Fruit fly (Drosophila melanogaster) whole organism, embryonic: ENCODE data around the gene MESR3.

Experiments used
- ATbp ChIP-seq: fragments of 200-800 bp; sonication (Bioruptor generic); optimal IDR thresholded peaks from 2 replicates; lab custom pipeline; 2017; ENCODE audit warnings: missing biosample characterization, mild to moderate bottlenecking, missing genetic modification characterization, missing genetic modification reagents
- Atf-2 ChIP-seq: fragments of 200-800 bp; sonication (Bioruptor generic); optimal IDR thresholded peaks from 2 replicates; lab custom pipeline; 2016; ENCODE audit warnings: missing biosample characterization, missing genetic modification characterization
- B-H1 ChIP-seq: fragments of 200-800 bp; sonication (Bioruptor generic); IDR thresholded peaks from 3 replicates; pipeline ENCODE4 v1.3.6; 2022; ENCODE audit warnings: missing biosample characterization, missing genetic modification characterization
- CG10209 ChIP-seq: fragments of 200-800 bp; sonication (Bioruptor generic); optimal IDR thresholded peaks from 3 replicates; lab custom pipeline; 2017; ENCODE audit warnings: missing biosample characterization, mild to moderate bottlenecking, missing genetic modification characterization, missing genetic modification reagents
- CG10431 ChIP-seq: fragments of 200-800 bp; sonication (Bioruptor generic); optimal IDR thresholded peaks from 3 replicates; lab custom pipeline; 2018; ENCODE audit warnings: missing biosample characterization, mild to moderate bottlenecking, missing genetic modification characterization
- CG10543 ChIP-seq: fragments of 200-800 bp; sonication (Bioruptor generic); optimal IDR thresholded peaks from 3 replicates; lab custom pipeline; 2017; ENCODE audit warnings: missing biosample characterization, mild to moderate bottlenecking, missing genetic modification characterization, moderate library complexity
- CG10979 ChIP-seq: fragments of 200-800 bp; sonication (Bioruptor generic); optimal IDR thresholded peaks from 2 replicates; lab custom pipeline; 2018; ENCODE audit warnings: missing biosample characterization, mild to moderate bottlenecking, missing genetic modification characterization, moderate library complexity
- CG12659 ChIP-seq: fragments of 200-800 bp; sonication (Bioruptor generic); optimal IDR thresholded peaks from 3 replicates; lab custom pipeline; 2017; ENCODE audit warnings: mild to moderate bottlenecking, missing biosample characterization, missing genetic modification reagents, missing genetic modification characterization
- CG13624 ChIP-seq: fragments of 200-800 bp; sonication (Bioruptor generic); optimal IDR thresholded peaks from 2 replicates; lab custom pipeline; 2016; ENCODE audit warnings: missing biosample characterization, missing genetic modification characterization
- CG18011 ChIP-seq: fragments of 200-800 bp; sonication (Bioruptor generic); optimal IDR thresholded peaks from 2 replicates; lab custom pipeline; 2017; ENCODE audit warnings: missing biosample characterization, missing genetic modification characterization, mild to moderate bottlenecking, moderate library complexity, missing genotype
- CG2889 ChIP-seq: fragments of 200-800 bp; sonication (Bioruptor generic); IDR thresholded peaks from 3 replicates; pipeline ENCODE4 v1.3.6; 2022; ENCODE audit warnings: missing biosample characterization, missing genetic modification characterization
- CG3281 ChIP-seq: fragments of 200-800 bp; sonication (Bioruptor generic); optimal IDR thresholded peaks from 3 replicates; lab custom pipeline; 2017; ENCODE audit warnings: missing biosample characterization, mild to moderate bottlenecking, missing genetic modification characterization
- CG34422 ChIP-seq: fragments of 200-800 bp; sonication (Bioruptor generic); IDR thresholded peaks from 3 replicates; pipeline ENCODE4 v1.3.6; 2022; ENCODE audit warnings: missing biosample characterization, missing genetic modification characterization
- CG3995 ChIP-seq: fragments of 200-800 bp; sonication (Bioruptor generic); optimal IDR thresholded peaks from 3 replicates; lab custom pipeline; 2016; ENCODE audit warnings: missing biosample characterization, missing genetic modification characterization
- CG4730 ChIP-seq: fragments of 200-800 bp; sonication (Bioruptor generic); IDR thresholded peaks from 2 replicates; pipeline ENCODE4 v1.3.6; 2022; ENCODE audit warnings: missing biosample characterization, missing genetic modification characterization
- CG4854 ChIP-seq: fragments of 200-800 bp; sonication (Bioruptor generic); optimal IDR thresholded peaks from 2 replicates; lab custom pipeline; 2016; ENCODE audit warnings: missing biosample characterization, missing genetic modification characterization, inconsistent platforms
- CG6791 ChIP-seq: fragments of 200-800 bp; sonication (Bioruptor generic); IDR thresholded peaks from 3 replicates; pipeline ENCODE4 v1.3.6; 2022; ENCODE audit warnings: missing biosample characterization, missing genetic modification characterization; ENCODE audit not compliant: partially characterized antibody
- CG7271 ChIP-seq: fragments of 200-800 bp; sonication (Bioruptor generic); optimal IDR thresholded peaks from 2 replicates; lab custom pipeline; 2018; ENCODE audit warnings: missing biosample characterization, mild to moderate bottlenecking, missing genetic modification characterization, moderate library complexity
- CG7357 ChIP-seq: fragments of 200-800 bp; sonication (Bioruptor generic); IDR thresholded peaks from 3 replicates; pipeline ENCODE4 v1.3.6; 2022; ENCODE audit warnings: missing biosample characterization, missing genetic modification characterization
- CG8478 ChIP-seq: fragments of >200 bp; optimal IDR thresholded peaks from 2 replicates; lab custom pipeline; 2018
- CG8944 ChIP-seq: fragments of 200-800 bp; sonication (Bioruptor generic); optimal IDR thresholded peaks from 3 replicates; lab custom pipeline; 2016; ENCODE audit warnings: missing biosample characterization, missing genetic modification characterization
- CG9797 ChIP-seq: fragments of 200-800 bp; sonication (Bioruptor generic); optimal IDR thresholded peaks from 3 replicates; lab custom pipeline; 2018; ENCODE audit warnings: missing biosample characterization, mild to moderate bottlenecking, missing genetic modification characterization
- CG9932 ChIP-seq: fragments of 200-800 bp; sonication (Bioruptor generic); IDR thresholded peaks from 2 replicates; pipeline ENCODE4 v1.3.6; 2022; ENCODE audit warnings: missing biosample characterization, missing genetic modification characterization
- CrebB ChIP-seq: fragments of 200-800 bp; sonication (Bioruptor generic); optimal IDR thresholded peaks from 3 replicates; lab custom pipeline; 2018; ENCODE audit warnings: missing biosample characterization, mild to moderate bottlenecking, missing genetic modification characterization
- Eip74EF ChIP-seq, 2 experiments: fragments of 200-800 bp in 1 of 2; fragments of >200 bp in 1 of 2; sonication (Bioruptor generic) in 1 of 2; optimal IDR thresholded peaks; 2 replicates each; lab custom pipeline; 2017 to 2019; ENCODE audit warnings: missing biosample characterization in 2 of 2, missing genetic modification characterization in 2 of 2, mild to moderate bottlenecking in 1 of 2, moderate library complexity in 1 of 2
- GATAe ChIP-seq: fragments of 200-800 bp; sonication (Bioruptor generic); conservative IDR thresholded peaks from 2 replicates; pipeline ENCODE4 v1.3.6; 2022; ENCODE audit warnings: missing biosample characterization, missing genetic modification characterization
- Hr51 ChIP-seq, 2 experiments: fragments of 200-800 bp; sonication (Bioruptor generic); optimal IDR thresholded peaks; 2 replicates in 1 of 2; 3 replicates in 1 of 2; lab custom pipeline; 2016 to 2018; ENCODE audit warnings: missing biosample characterization in 2 of 2, missing genetic modification characterization in 2 of 2, mild to moderate bottlenecking in 1 of 2, moderate library complexity in 1 of 2
- Lim3 ChIP-seq: fragments of 200-800 bp; sonication (Bioruptor generic); IDR thresholded peaks from 2 replicates; pipeline ENCODE4 v1.3.6; 2022; ENCODE audit warnings: missing biosample characterization, missing genetic modification characterization
- MESR4 ChIP-seq: fragments of 200-800 bp; sonication (Bioruptor generic); optimal IDR thresholded peaks from 2 replicates; lab custom pipeline; 2018; ENCODE audit warnings: missing biosample characterization, mild to moderate bottlenecking, missing genetic modification characterization, moderate library complexity
- Mad ChIP-seq: fragments of 200-800 bp; sonication (Bioruptor generic); optimal IDR thresholded peaks from 2 replicates; lab custom pipeline; 2016; ENCODE audit warnings: missing biosample characterization, missing genetic modification characterization
- Mrtf ChIP-seq: fragments of 200-800 bp; sonication (Bioruptor generic); IDR thresholded peaks from 3 replicates; pipeline ENCODE4 v1.3.6; 2022; ENCODE audit warnings: missing biosample characterization, missing genetic modification characterization
- PHDP ChIP-seq: fragments of 200-800 bp; sonication (Bioruptor generic); optimal IDR thresholded peaks from 3 replicates; lab custom pipeline; 2018; ENCODE audit warnings: missing biosample characterization, mild to moderate bottlenecking, missing genetic modification characterization, moderate library complexity
- Rfx ChIP-seq: fragments of 200-800 bp; sonication (Bioruptor generic); IDR thresholded peaks from 2 replicates; pipeline ENCODE4 v1.3.6; 2022; ENCODE audit warnings: missing biosample characterization, missing genetic modification characterization
- ara ChIP-seq: fragments of 200-800 bp; sonication (Bioruptor generic); IDR thresholded peaks from 2 replicates; pipeline ENCODE4 v1.3.6; 2022; ENCODE audit warnings: missing biosample characterization, missing genetic modification characterization
- cas ChIP-seq: fragments of 200-800 bp; sonication (Bioruptor generic); IDR thresholded peaks from 2 replicates; pipeline ENCODE4 v1.3.6; 2022; ENCODE audit warnings: missing biosample characterization, missing genetic modification characterization
- cato ChIP-seq: fragments of 200-800 bp; sonication (Bioruptor generic); optimal IDR thresholded peaks from 2 replicates; lab custom pipeline; 2016; ENCODE audit warnings: missing biosample characterization, missing genetic modification characterization, borderline replicate concordance
- crp ChIP-seq, 2 experiments: fragments of 200-800 bp; sonication (Bioruptor generic); optimal IDR thresholded peaks; 2 replicates in 1 of 2; 3 replicates in 1 of 2; lab custom pipeline; 2017; ENCODE audit warnings: missing biosample characterization in 2 of 2, missing genetic modification characterization in 2 of 2, mild to moderate bottlenecking in 1 of 2, moderate library complexity in 1 of 2
- ems ChIP-seq: fragments of 200-800 bp; sonication (Bioruptor generic); optimal IDR thresholded peaks from 3 replicates; lab custom pipeline; 2016; ENCODE audit warnings: missing biosample characterization, missing genetic modification characterization
- gfzf ChIP-seq: fragments of 200-800 bp; sonication (Bioruptor generic); optimal IDR thresholded peaks from 2 replicates; lab custom pipeline; 2016; ENCODE audit warnings: missing biosample characterization, mild to moderate bottlenecking, missing genetic modification characterization, moderate library complexity
- lab ChIP-seq: fragments of 200-800 bp; sonication (Bioruptor generic); optimal IDR thresholded peaks from 3 replicates; lab custom pipeline; 2017; ENCODE audit warnings: missing biosample characterization, missing genetic modification characterization, mild to moderate bottlenecking, moderate library complexity, missing genetic modification reagents
- nerfin-1 ChIP-seq: fragments of 200-800 bp; sonication (Bioruptor generic); optimal IDR thresholded peaks from 3 replicates; lab custom pipeline; 2019; ENCODE audit warnings: missing biosample characterization, mild to moderate bottlenecking, missing genetic modification characterization, moderate library complexity
- pho ChIP-seq: fragments of 200-800 bp; sonication (Bioruptor generic); optimal IDR thresholded peaks from 2 replicates; lab custom pipeline; 2016; ENCODE audit warnings: missing biosample characterization, missing genetic modification characterization
- sens-2 ChIP-seq: fragments of 200-800 bp; sonication (Bioruptor generic); IDR thresholded peaks from 2 replicates; pipeline ENCODE4 v1.3.6; 2022; ENCODE audit warnings: missing biosample characterization, missing genetic modification characterization
- slbo ChIP-seq: fragments of 200-800 bp; sonication (Bioruptor generic); IDR thresholded peaks from 2 replicates; pipeline ENCODE4 v1.3.6; 2022; ENCODE audit warnings: missing biosample characterization, missing genetic modification characterization
- so ChIP-seq: fragments of 200-800 bp; sonication (Bioruptor generic); IDR thresholded peaks from 3 replicates; pipeline ENCODE4 v1.3.6; 2022; ENCODE audit warnings: missing biosample characterization, missing genetic modification characterization
- trh ChIP-seq: fragments of 200-800 bp; sonication (Bioruptor generic); optimal IDR thresholded peaks from 2 replicates; lab custom pipeline; 2016; ENCODE audit warnings: missing biosample characterization, missing genetic modification characterization
- twi ChIP-seq: fragments of 200-800 bp; optimal IDR thresholded peaks from 2 replicates; lab custom pipeline; 2019; ENCODE audit warnings: missing biosample characterization, mild to moderate bottlenecking, missing genetic modification characterization, moderate library complexity
- vnd ChIP-seq: fragments of 200-800 bp; sonication (Bioruptor generic); IDR thresholded peaks from 3 replicates; pipeline ENCODE4 v1.3.6; 2022; ENCODE audit warnings: missing biosample characterization, missing genetic modification characterization; ENCODE audit not compliant: partially characterized antibody
- z ChIP-seq: fragments of 200-800 bp; sonication (Bioruptor generic); IDR thresholded peaks from 3 replicates; pipeline ENCODE4 v1.3.6; 2022; ENCODE audit warnings: missing biosample characterization, missing genetic modification characterization

Gene MESR3

dm6 chr2L:18708239-18708891 is 91.3 kb downstream of the MESR3 start, which contains the start of the genes Faf2 and Grip71 (continued):
- TF ChIP-seq CG34422 (GFP tag; lab: Robert Waterston, UW), result peak; percentile 97
- TF ChIP-seq vnd (GFP tag; lab: Robert Waterston, UW), result no peak
- peak; percentile 90 for TF ChIP-seq CG10209 (GFP tag; lab: Kevin White, UChicago)
- peak; percentile 94 for TF ChIP-seq ara (GFP tag; lab: Robert Waterston, UW)
- peak; percentile 75 for TF ChIP-seq CG13624 (GFP tag; lab: Kevin White, UChicago)
- TF ChIP-seq nerfin-1 (tag; lab: Kevin White, UChicago), result peak; percentile 82
- peak; percentile 80 for TF ChIP-seq CG8478 (lab: Kevin White, UChicago)
- TF ChIP-seq CG4854 (GFP tag; lab: Kevin White, UChicago), result peak; percentile 85
- peak; percentile 94 for TF ChIP-seq B-H1 (GFP tag; lab: Robert Waterston, UW)
- TF ChIP-seq slbo (GFP tag; lab: Robert Waterston, UW), result peak; percentile 98
- peak; percentile 76 for TF ChIP-seq ATbp (GFP tag; lab: Kevin White, UChicago)
- TF ChIP-seq crp (GFP tag; optimal IDR thresholded peaks at IDR 0.05; lab: Kevin White, UChicago), result peak in 1 of 2 experiments; percentile 72
- TF ChIP-seq z (GFP tag; lab: Robert Waterston, UW), result peak; percentile 69; the same call in 1 of the 3 replicates
- peak; percentile 86 for TF ChIP-seq gfzf (GFP tag; lab: Kevin White, UChicago)
- TF ChIP-seq CG12659 (GFP tag; lab: Kevin White, UChicago), result peak; percentile 95
- TF ChIP-seq CG10431 (GFP tag; lab: Kevin White, UChicago), result peak; percentile 27
- TF ChIP-seq CG9932, result peak; percentile 96
- TF ChIP-seq Rfx (GFP tag; lab: Robert Waterston, UW), result peak; percentile 97
- peak; percentile 74 for TF ChIP-seq cato (GFP tag; lab: Kevin White, UChicago)
- TF ChIP-seq CG8944 (GFP tag; lab: Kevin White, UChicago), result peak; percentile 87
- peak; percentile 94 for TF ChIP-seq CG4730
- TF ChIP-seq so (GFP tag; lab: Robert Waterston, UW), result peak; percentile 88
- peak; percentile 79 to 86 for TF ChIP-seq Hr51 (GFP tag; optimal IDR thresholded peaks at IDR 0.05; lab: Kevin White, UChicago)
- TF ChIP-seq CrebB (tag; lab: Kevin White, UChicago), result peak; percentile 63
- TF ChIP-seq GATAe (GFP tag; lab: Robert Waterston, UW), result peak; percentile 43
- peak; percentile 79; the same call in 1 of the 2 replicates for TF ChIP-seq cas (GFP tag; lab: Robert Waterston, UW)
- peak; percentile 80 for TF ChIP-seq Atf-2 (GFP tag; lab: Kevin White, UChicago)
- TF ChIP-seq Eip74EF (GFP tag; optimal IDR thresholded peaks at IDR 0.05; lab: Kevin White, UChicago), result peak; percentile 48 to 86
- no peak for TF ChIP-seq CG6791 (GFP tag; lab: Robert Waterston, UW)
- TF ChIP-seq MESR4 (GFP tag; lab: Kevin White, UChicago), result peak; percentile 96
- peak; percentile 85 for TF ChIP-seq lab (GFP tag; lab: Kevin White, UChicago)
- peak; percentile 98 for TF ChIP-seq CG9797 (GFP tag; lab: Kevin White, UChicago)
- TF ChIP-seq Mrtf, result peak; percentile 93
- peak; percentile 91 for TF ChIP-seq pho
- peak; percentile 86 for TF ChIP-seq sens-2
- peak; percentile 91 for TF ChIP-seq CG2889 (GFP tag; lab: Robert Waterston, UW)
- TF ChIP-seq Mad (GFP tag; lab: Kevin White, UChicago), result peak; percentile 91
- TF ChIP-seq Lim3 (GFP tag; lab: Robert Waterston, UW), result peak; percentile 76
- peak; percentile 80 for TF ChIP-seq CG10979 (tag; lab: Kevin White, UChicago)
- TF ChIP-seq CG3281, result peak; percentile 75
- TF ChIP-seq CG10543 (GFP tag; lab: Kevin White, UChicago), result peak; percentile 84
- peak; percentile 62 for TF ChIP-seq CG3995 (GFP tag; lab: Kevin White, UChicago)
- TF ChIP-seq CG7271 (tag; lab: Kevin White, UChicago), result peak; percentile 71
- peak; percentile 100 for TF ChIP-seq CG7357 (GFP tag; lab: Robert Waterston, UW)
- TF ChIP-seq twi (tag; lab: Kevin White, UChicago), result peak; percentile 81
- peak; percentile 54 for TF ChIP-seq CG18011 (GFP tag; lab: Kevin White, UChicago)
- peak; percentile 89 for TF ChIP-seq PHDP (tag; lab: Kevin White, UChicago)
- TF ChIP-seq trh, result peak; percentile 85
- peak; percentile 90 for TF ChIP-seq ems
